Worm (Caenorhabditis elegans) whole organism, late embryonic: Measurements from ENCODE around the gene cpx-2.

Experiments
- C08G9.2 ChIP-seq: sonication (generic microtip); optimal IDR thresholded peaks from 2 replicates; lab custom pipeline; 2016; ENCODE audit warnings: mild to moderate bottlenecking, missing genetic modification characterization, moderate library complexity, missing compliant biosample characterization
- K02D7.2 ChIP-seq: sonication (generic microtip); optimal IDR thresholded peaks from 2 replicates; lab custom pipeline; 2017; ENCODE audit warnings: mild to moderate bottlenecking, missing genetic modification characterization, missing compliant biosample characterization
- K09A11.1 ChIP-seq: sonication (generic microtip); optimal IDR thresholded peaks from 2 replicates; lab custom pipeline; 2017; ENCODE audit warnings: antibody characterized with exemption, mild to moderate bottlenecking, missing genetic modification characterization, missing compliant biosample characterization; ENCODE audit not compliant: insufficient read depth
- T23F11.4 ChIP-seq: fragments of 200-800 bp; sonication (Bioruptor generic); optimal IDR thresholded peaks from 2 replicates; lab custom pipeline; 2018; ENCODE audit warnings: mild to moderate bottlenecking, missing genetic modification characterization, missing compliant biosample characterization
- ama-1 ChIP-seq: fragments of 150-350 bp; optimal IDR thresholded peaks from 2 replicates; lab custom pipeline; 2014
- ceh-2 ChIP-seq: sonication (generic microtip); optimal IDR thresholded peaks from 2 replicates; lab custom pipeline; 2016; ENCODE audit warnings: missing genotype, missing genetic modification characterization, missing compliant biosample characterization
- ceh-22 ChIP-seq: sonication (generic microtip); optimal IDR thresholded peaks from 2 replicates; lab custom pipeline; 2017; ENCODE audit warnings: missing biosample characterization, missing genetic modification characterization
- ceh-24 ChIP-seq: sonication (generic microtip); optimal IDR thresholded peaks from 2 replicates; lab custom pipeline; 2016; ENCODE audit warnings: mild to moderate bottlenecking, missing genetic modification characterization, missing compliant biosample characterization
- ceh-48 ChIP-seq: sonication (generic microtip); optimal IDR thresholded peaks from 2 replicates; lab custom pipeline; 2016; ENCODE audit warnings: missing genetic modification characterization, inconsistent platforms, missing compliant biosample characterization
- dmd-4 ChIP-seq: sonication (generic microtip); optimal IDR thresholded peaks from 2 replicates; lab custom pipeline; 2016; ENCODE audit warnings: borderline replicate concordance, missing genetic modification characterization, missing compliant biosample characterization
- elt-4 ChIP-seq: sonication (generic microtip); optimal IDR thresholded peaks from 2 replicates; lab custom pipeline; 2016; ENCODE audit warnings: missing genetic modification characterization, missing compliant biosample characterization
- eyg-1 ChIP-seq: sonication (generic microtip); optimal IDR thresholded peaks from 2 replicates; lab custom pipeline; 2016; ENCODE audit warnings: missing genotype, missing genetic modification characterization, missing compliant biosample characterization
- fax-1 ChIP-seq: sonication (generic microtip); optimal IDR thresholded peaks from 2 replicates; lab custom pipeline; 2016; ENCODE audit warnings: missing genotype, missing genetic modification characterization, missing compliant biosample characterization
- gmeb-2 ChIP-seq: sonication (generic microtip); optimal IDR thresholded peaks from 2 replicates; lab custom pipeline; 2016; ENCODE audit warnings: missing genetic modification characterization, inconsistent platforms, missing compliant biosample characterization
- hlh-15 ChIP-seq: sonication (generic microtip); optimal IDR thresholded peaks from 2 replicates; lab custom pipeline; 2016; ENCODE audit warnings: missing genetic modification characterization, missing compliant biosample characterization
- hlh-30 ChIP-seq: sonication (generic microtip); optimal IDR thresholded peaks from 2 replicates; lab custom pipeline; 2017; ENCODE audit warnings: antibody characterized with exemption, missing genetic modification characterization, missing compliant biosample characterization; ENCODE audit not compliant: insufficient read depth
- hlh-6 ChIP-seq: sonication (generic microtip); optimal IDR thresholded peaks from 2 replicates; lab custom pipeline; 2016; ENCODE audit warnings: missing genotype, missing genetic modification characterization, missing compliant biosample characterization
- lim-6 ChIP-seq: sonication (generic microtip); optimal IDR thresholded peaks from 2 replicates; lab custom pipeline; 2016; ENCODE audit warnings: missing genetic modification characterization, missing compliant biosample characterization
- lin-11 ChIP-seq: fragments of 200-800 bp; sonication (Bioruptor generic); optimal IDR thresholded peaks from 2 replicates; lab custom pipeline; 2018; ENCODE audit warnings: mild to moderate bottlenecking, missing genetic modification characterization, missing compliant biosample characterization
- madf-2 ChIP-seq: sonication (generic microtip); optimal IDR thresholded peaks from 2 replicates; lab custom pipeline; 2017; ENCODE audit warnings: missing genetic modification characterization, missing compliant biosample characterization
- nfya-1 ChIP-seq: sonication (generic microtip); optimal IDR thresholded peaks from 2 replicates; lab custom pipeline; 2017; ENCODE audit warnings: missing genetic modification characterization, mild to moderate bottlenecking, missing compliant biosample characterization, antibody characterized with exemption, moderate library complexity
- nhr-11 ChIP-seq: fragments of 150-350 bp; optimal IDR thresholded peaks from 2 replicates; lab custom pipeline; 2014; ENCODE audit warnings: missing biosample characterization, missing genetic modification characterization
- nhr-232 ChIP-seq: sonication (generic microtip); optimal IDR thresholded peaks from 2 replicates; lab custom pipeline; 2016; ENCODE audit warnings: missing genetic modification characterization, missing compliant biosample characterization
- npax-4 ChIP-seq: sonication (generic microtip); optimal IDR thresholded peaks from 2 replicates; lab custom pipeline; 2016; ENCODE audit warnings: missing genetic modification characterization, missing compliant biosample characterization
- odd-2 ChIP-seq: sonication (generic microtip); optimal IDR thresholded peaks from 2 replicates; lab custom pipeline; 2017; ENCODE audit warnings: antibody characterized with exemption, mild to moderate bottlenecking, missing genetic modification characterization, missing compliant biosample characterization
- pha-2 ChIP-seq: sonication (generic microtip); optimal IDR thresholded peaks from 2 replicates; lab custom pipeline; 2017; ENCODE audit warnings: mild to moderate bottlenecking, missing genetic modification characterization, missing compliant biosample characterization
- pha-4 ChIP-seq: fragments of 150-350 bp; optimal IDR thresholded peaks from 2 replicates; lab custom pipeline; 2018; ENCODE audit warnings: missing biosample characterization, missing genetic modification reagents, missing genetic modification characterization
- pros-1 ChIP-seq: fragments of 150-350 bp; optimal IDR thresholded peaks from 2 replicates; lab custom pipeline; 2014; ENCODE audit warnings: missing biosample characterization, missing genetic modification reagents, missing genetic modification characterization
- sox-4 ChIP-seq: sonication (generic microtip); optimal IDR thresholded peaks from 2 replicates; lab custom pipeline; 2017; ENCODE audit warnings: mild to moderate bottlenecking, missing genetic modification characterization, inconsistent platforms, missing compliant biosample characterization
- unc-3 ChIP-seq, 2 experiments: fragments of 200-800 bp in 1 of 2; sonication (Bioruptor generic) in 1 of 2; sonication (generic microtip) in 1 of 2; conservative IDR thresholded peaks in 1 of 2; optimal IDR thresholded peaks in 1 of 2; 2 replicates each; pipeline versions ENCODE4 v1.3.6 to Lab custom; 2016 to 2022; ENCODE audit warnings: missing compliant biosample characterization in 2 of 2, missing genetic modification characterization in 2 of 2, missing genetic modification reagents in 1 of 2
- unc-42 ChIP-seq: sonication (generic microtip); optimal IDR thresholded peaks from 2 replicates; lab custom pipeline; 2016; ENCODE audit warnings: missing genotype, missing genetic modification characterization, missing compliant biosample characterization
- unc-55 ChIP-seq: sonication (generic microtip); optimal IDR thresholded peaks from 2 replicates; lab custom pipeline; 2017; ENCODE audit warnings: missing biosample characterization, missing genetic modification reagents, missing genetic modification characterization
- zip-5 ChIP-seq: sonication (generic microtip); optimal IDR thresholded peaks from 2 replicates; lab custom pipeline; 2016; ENCODE audit warnings: missing genetic modification characterization, missing compliant biosample characterization

Gene cpx-2

ce11 chrX:13084273-13084672, 13.3 kb upstream of the cpx-2 start, which contains the start of gene R03G8.1:
Gene R03G8.1, plus strand, starts transcription at chrX:13084573.
- no peak for TF ChIP-seq ceh-2
- no peak for TF ChIP-seq fax-1 (tag; lab: Kevin White, UChicago)
- no peak for TF ChIP-seq K02D7.2 (tag; lab: Kevin White, UChicago)
- no peak for TF ChIP-seq C08G9.2 (tag; lab: Kevin White, UChicago)

- TF ChIP-seq ceh-48 (tag; lab: Kevin White, UChicago) = no peak
- no peak for TF ChIP-seq pha-4 (tag; lab: Kevin White, UChicago)
- TF ChIP-seq K09A11.1 = no peak
- no peak for TF ChIP-seq odd-2 (tag; lab: Kevin White, UChicago)
- TF ChIP-seq pha-2 (tag; lab: Kevin White, UChicago) = no peak
- no peak for TF ChIP-seq pros-1
- no peak for TF ChIP-seq T23F11.4
- TF ChIP-seq gmeb-2 (tag; lab: Kevin White, UChicago) = no peak
- no peak for TF ChIP-seq unc-3 (GFP tag; conservative IDR thresholded peaks at IDR 0.05; lab: Robert Waterston, UW)
- TF ChIP-seq unc-3 (tag; optimal IDR thresholded peaks at IDR 0.05; lab: Kevin White, UChicago) = no peak
- no peak for TF ChIP-seq madf-2 (tag; lab: Kevin White, UChicago)
- no peak for TF ChIP-seq nhr-11 (tag; lab: Kevin White, UChicago)
- TF ChIP-seq nfya-1 (tag; lab: Kevin White, UChicago) = no peak
- TF ChIP-seq unc-55 (GFP tag; lab: Kevin White, UChicago) = no peak
- TF ChIP-seq ceh-24 (tag; lab: Kevin White, UChicago) = no peak
- TF ChIP-seq dmd-4 (tag; lab: Kevin White, UChicago) = no peak
- no peak for TF ChIP-seq elt-4 (tag; lab: Kevin White, UChicago)
- no peak for TF ChIP-seq eyg-1 (tag; lab: Kevin White, UChicago)
- no peak for TF ChIP-seq hlh-6 (tag; lab: Kevin White, UChicago)
Measured at ce11 chrX:13082326-13082725, 11.3 kb upstream of the cpx-2 start, which contains the start of gene str-10. Gene str-10, plus strand, starts transcription at chrX:13082626.

- no peak for TF ChIP-seq hlh-30 (tag; lab: Kevin White, UChicago)
- TF ChIP-seq, all 69 proteins: peak for 0
Measured at ce11 chrX:13077872-13078271, 6.9 kb upstream of the cpx-2 start, which contains the start of gene K03A11.4. Gene K03A11.4, plus strand, starts transcription at chrX:13078172.

- no peak for TF ChIP-seq npax-4 (tag; lab: Kevin White, UChicago)
- no peak for TF ChIP-seq zip-5 (tag; lab: Kevin White, UChicago)
- TF ChIP-seq lim-6 (tag; lab: Kevin White, UChicago) = no peak
- TF ChIP-seq dmd-4 (tag; lab: Kevin White, UChicago) = no peak
- TF ChIP-seq ama-1 = no peak
- TF ChIP-seq hlh-15 = no peak
- no peak for TF ChIP-seq lin-11 (tag; lab: Kevin White, UChicago)
- no peak for TF ChIP-seq T23F11.4
- no peak for TF ChIP-seq fax-1 (tag; lab: Kevin White, UChicago)
- no peak for TF ChIP-seq K09A11.1
- no peak for TF ChIP-seq ceh-22 (tag; lab: Kevin White, UChicago)
- TF ChIP-seq, all 69 proteins: peak for 0
Measured at ce11 chrX:13074373-13074772, 3.4 kb upstream of the cpx-2 start, which contains the start of gene ceh-28. Gene ceh-28, plus strand, starts transcription at chrX:13074673.

ce11 chrX:13062934-13063585, 8.0 kb downstream of the cpx-2 start, which contains the start of gene K03A11.5:
Gene K03A11.5, plus strand, starts transcription at chrX:13063535.
- TF ChIP-seq unc-42 (tag; lab: Kevin White, UChicago) (no peak), eyg-1 (tag; lab: Kevin White, UChicago) (no peak), sox-4 (tag; lab: Kevin White, UChicago) (no peak), nhr-232 (tag; lab: Kevin White, UChicago) (no peak), pha-4 (tag; lab: Kevin White, UChicago) (no peak)
